Fruit fly (Drosophila melanogaster): ENCODE measurements around the gene Trmt112.

Trmt112 gene

DNA sequence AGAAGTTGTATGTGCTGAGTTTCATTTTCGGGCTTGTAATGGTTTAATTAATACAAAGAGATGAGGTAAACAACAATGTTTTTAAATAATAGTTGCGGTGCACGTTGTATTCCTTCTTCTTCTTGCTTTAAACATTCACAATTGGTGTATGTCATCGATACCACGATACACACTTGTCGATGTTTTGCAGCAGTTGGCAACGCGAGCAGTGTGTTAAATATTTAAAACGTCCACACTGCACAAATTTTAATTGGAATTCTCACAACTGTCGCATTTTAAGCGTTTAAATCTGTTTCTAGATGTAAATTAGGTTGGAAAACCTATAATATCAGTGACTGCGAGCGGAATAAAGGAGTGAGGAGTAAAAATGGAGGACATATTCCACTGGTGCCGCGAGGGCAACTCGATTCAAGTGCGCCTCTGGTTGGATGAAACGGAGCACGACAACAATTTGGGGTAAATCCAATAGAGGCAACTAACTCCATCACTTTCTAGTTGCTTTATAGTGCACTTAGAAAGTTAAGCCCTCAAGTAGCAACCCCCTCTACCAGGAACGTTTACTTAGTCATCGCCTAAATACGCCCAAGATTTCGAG lies at the start of gene Trmt112, which contains the start of gene Ilk:
Gene Trmt112, minus strand, starts transcription at position 143 of the 595 bp plus-strand sequence.
Gene Ilk, plus strand, starts transcription at position 205 of the 595 bp plus-strand sequence.
- TF ChIP-seq CG17801 (GFP tag; optimal IDR thresholded peaks at IDR 0.05; ENCODE audit: partially characterized antibody) = no peak

DNA sequence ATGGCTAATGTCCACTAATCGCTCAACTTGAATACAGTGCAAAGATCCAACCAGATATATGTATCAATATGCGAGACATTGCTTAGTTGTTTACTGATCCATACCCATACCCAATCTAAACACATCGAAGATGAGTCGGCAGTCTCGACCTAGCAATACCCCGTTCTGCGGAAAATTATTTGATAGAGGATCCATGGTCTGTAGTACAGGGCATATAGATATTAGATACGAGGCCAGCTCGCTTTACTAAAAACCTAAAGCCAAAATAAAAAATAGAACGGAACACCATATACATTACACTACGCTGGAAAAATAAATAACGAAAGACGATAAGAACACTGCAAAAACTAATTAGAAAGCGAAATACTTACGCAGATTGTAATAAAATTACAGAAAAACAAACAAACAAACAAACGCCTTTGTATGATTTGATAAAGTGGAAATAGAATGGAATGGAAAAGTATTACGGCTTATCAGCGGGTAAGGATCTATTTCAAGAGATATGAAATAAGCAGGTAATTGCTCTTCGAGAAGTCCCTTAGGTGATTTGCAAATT lies 49.5 kb upstream of the Trmt112 start:
- TF ChIP-seq CG17801 (GFP tag; optimal IDR thresholded peaks at IDR 0.05; ENCODE audit: partially characterized antibody) = no peak

DNA sequence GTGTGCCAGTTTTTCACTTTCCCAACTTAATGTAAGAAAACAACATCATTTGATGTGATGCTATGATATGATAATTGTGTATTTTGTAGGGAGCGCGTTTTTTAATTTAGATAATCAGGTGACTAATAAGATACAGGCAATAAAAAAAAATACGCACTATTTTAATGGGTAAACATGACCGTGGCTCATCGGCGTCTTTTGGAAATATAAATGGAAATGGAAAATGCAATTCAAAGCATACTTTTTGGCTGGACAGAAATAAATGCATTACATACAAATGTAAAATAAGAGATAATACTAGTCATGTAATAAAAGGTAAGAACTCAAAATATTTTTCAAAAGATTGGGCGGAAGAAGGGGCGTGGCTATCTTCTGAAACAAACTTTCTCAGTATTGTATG lies 45.8 kb upstream of the Trmt112 start:
- TF ChIP-seq CG17801 (GFP tag; optimal IDR thresholded peaks at IDR 0.05; ENCODE audit: partially characterized antibody) = no peak

DNA sequence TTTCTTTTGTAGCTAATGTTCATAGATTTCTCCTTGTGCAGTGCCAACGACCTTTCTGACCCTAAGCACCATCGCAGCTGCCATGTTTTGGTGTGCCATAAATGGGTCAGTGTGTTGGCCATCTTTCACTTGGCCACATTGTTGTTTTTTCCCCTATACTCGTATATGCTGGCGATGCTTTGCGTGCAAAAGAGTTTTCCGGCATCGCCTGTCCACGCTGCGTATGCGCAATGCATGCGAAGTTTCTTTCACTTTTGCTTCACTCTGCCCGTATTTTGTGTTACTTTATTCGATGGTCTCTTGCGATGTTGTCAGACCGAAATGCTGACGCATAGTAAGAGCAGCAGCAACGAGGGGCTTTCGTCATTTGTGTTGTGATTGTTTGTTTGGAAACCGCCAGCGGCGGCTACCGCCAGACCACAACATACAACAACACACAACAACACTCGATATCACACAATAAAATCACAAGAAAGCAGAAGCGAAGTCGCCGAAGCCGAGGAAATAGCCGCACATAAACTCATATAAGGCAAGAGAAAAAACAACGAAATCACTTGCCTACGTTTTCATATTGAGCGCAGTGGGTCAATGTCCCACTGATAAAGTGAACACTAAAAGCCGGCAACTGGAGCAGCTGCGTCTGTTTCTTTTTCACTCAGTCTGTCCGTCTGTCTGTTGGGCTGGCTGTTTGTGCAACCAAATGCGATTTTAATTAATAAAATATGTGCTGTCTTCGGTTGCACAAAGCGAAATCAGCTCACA lies 44.9 kb upstream of the Trmt112 start:
- TF ChIP-seq CG17801 (GFP tag; optimal IDR thresholded peaks at IDR 0.05; ENCODE audit: partially characterized antibody) = peak; percentile 37

dm6 chr3L:21259257-21259656 lies 42.6 kb upstream of the Trmt112 start:
- TF ChIP-seq CG17801 (GFP tag; optimal IDR thresholded peaks at IDR 0.05; ENCODE audit: partially characterized antibody) = no peak

DNA sequence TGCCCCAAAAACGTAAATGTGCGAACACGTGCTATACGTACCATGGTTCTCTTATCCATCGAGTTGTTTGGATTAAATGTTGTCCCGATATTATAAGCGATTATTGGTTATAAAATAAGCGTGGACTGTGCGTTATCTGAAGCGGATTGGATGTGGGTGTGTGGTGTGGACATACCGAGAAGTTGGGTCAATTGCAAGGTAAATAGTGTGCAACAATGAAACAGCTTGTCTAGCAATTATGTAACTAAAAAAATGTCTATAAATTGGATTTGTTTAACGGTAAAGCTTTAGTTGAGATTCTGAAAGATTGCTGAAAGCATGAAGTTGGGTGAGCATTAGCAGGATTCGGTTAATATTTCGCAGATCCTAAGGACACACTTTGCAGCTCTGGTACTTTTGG lies 41.1 kb upstream of the Trmt112 start, which contains the start of gene CG43218:
Gene CG43218, plus strand, starts transcription at position 290 of the 400 bp plus-strand sequence.
- no peak for TF ChIP-seq CG17801 (GFP tag; optimal IDR thresholded peaks at IDR 0.05; ENCODE audit: partially characterized antibody)

dm6 chr3L:21256062-21257023 lies 39.7 kb upstream of the Trmt112 start:
- TF ChIP-seq CG17801 (GFP tag; optimal IDR thresholded peaks at IDR 0.05; ENCODE audit: partially characterized antibody) = no peak

DNA sequence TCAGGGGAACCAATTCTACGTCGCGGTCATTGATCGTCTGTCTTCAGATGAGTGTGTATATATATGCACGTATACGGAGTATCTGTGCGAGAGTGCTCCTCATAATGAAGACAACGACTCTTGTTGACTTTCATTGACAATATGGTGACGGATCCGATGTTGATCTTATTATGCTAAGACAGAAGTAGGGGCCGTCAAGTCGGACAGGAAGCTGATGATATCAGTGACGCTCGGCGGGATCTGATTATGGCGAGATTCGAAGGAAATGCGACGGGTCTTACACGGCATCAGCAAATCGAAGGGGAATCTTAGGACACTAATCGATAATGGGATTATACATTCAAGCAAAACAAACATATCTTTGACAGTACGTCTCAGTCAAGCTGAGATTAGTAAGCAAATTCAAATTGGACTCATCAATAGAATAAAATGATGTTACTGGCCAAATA lies 37.9 kb upstream of the Trmt112 start:
- no peak for TF ChIP-seq CG17801 (GFP tag; optimal IDR thresholded peaks at IDR 0.05; ENCODE audit: partially characterized antibody)

DNA sequence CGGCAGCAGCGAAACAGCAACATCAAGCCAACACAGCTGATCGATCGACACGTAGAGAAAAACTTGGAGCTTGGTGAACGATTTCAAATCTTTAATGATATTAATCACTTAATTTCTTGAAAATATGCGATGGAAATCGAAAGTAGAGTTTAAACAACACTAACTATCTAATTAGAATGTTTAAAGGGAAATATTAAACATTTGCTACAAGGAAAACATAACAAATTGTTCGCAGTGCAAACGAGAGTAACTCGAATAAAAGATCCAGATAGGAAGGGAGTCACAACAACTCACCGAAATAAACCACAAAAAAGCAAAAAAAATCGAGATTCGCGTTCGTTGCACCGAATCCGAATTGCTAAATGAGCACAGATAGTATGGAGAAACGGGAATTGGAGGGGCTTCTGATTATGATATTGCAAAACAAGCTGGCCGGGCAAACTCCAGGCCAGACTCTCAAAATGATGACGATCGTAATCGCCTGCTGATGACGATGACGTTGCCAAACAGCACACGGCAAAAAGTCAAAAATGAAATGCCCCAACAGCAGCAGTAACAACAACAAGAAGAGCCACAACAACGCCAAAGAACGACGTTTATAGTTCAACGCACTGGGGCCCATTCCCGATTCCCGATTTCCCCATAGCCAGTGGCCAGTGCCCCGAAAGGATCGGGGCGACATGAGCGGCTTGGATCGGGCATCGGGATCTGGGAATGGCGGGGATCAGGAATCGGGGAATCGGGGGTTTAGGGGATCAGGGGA lies 37.3 kb upstream of the Trmt112 start:
- TF ChIP-seq CG17801 (GFP tag; optimal IDR thresholded peaks at IDR 0.05; ENCODE audit: partially characterized antibody) = no peak

- TF ChIP-seq CG17801 (GFP tag; optimal IDR thresholded peaks at IDR 0.05; ENCODE audit: partially characterized antibody) = no peak
Measured at dm6 chr3L:21252932-21253760, 36.5 kb upstream of the Trmt112 start.

DNA sequence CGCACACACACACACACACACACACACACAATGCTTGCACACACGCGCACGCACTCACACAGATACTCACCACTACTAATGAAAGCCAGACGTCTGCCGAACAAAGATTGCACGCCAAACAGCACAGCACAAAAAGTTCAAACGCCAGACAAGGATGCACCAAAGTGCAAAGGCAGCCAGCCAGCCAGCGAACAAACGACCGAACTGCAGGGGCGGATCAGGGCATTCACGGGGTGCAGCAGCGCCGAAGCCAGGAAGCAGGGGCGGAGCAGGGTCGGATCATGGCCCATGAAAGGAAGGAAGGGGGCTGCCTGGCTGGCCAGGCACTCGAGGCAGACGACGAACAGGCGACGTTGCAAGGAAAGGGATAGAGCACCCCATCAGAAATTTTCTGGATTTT lies 35.9 kb upstream of the Trmt112 start:
- no peak for TF ChIP-seq CG17801 (GFP tag; optimal IDR thresholded peaks at IDR 0.05; ENCODE audit: partially characterized antibody)

- no peak for TF ChIP-seq CG17801 (GFP tag; optimal IDR thresholded peaks at IDR 0.05; ENCODE audit: partially characterized antibody)
Measured at dm6 chr3L:21251381-21251780, 34.7 kb upstream of the Trmt112 start.

dm6 chr3L:21243417-21243816 lies 26.8 kb upstream of the Trmt112 start:
- TF ChIP-seq CG17801 (GFP tag; optimal IDR thresholded peaks at IDR 0.05; ENCODE audit: partially characterized antibody) = no peak

Measured in ovary, adult (tissue).